Fruit fly (Drosophila melanogaster) whole organism, prepupa: ENCODE data around the gene CG13131.

Source experiments
- Blimp-1 ChIP-seq: fragments of 200-800 bp; sonication (Bioruptor generic); optimal IDR thresholded peaks from 3 replicates; lab custom pipeline; 2017; ENCODE audit warnings: missing biosample characterization, missing genetic modification characterization, mild to moderate bottlenecking, moderate library complexity, missing genetic modification reagents
- CG11762 ChIP-seq: fragments of 200-800 bp; sonication (Bioruptor generic); optimal IDR thresholded peaks from 3 replicates; lab custom pipeline; 2016; ENCODE audit warnings: missing biosample characterization, missing genetic modification characterization; ENCODE audit not compliant: insufficient read depth
- CG15336 ChIP-seq: fragments of 200-800 bp; sonication (Bioruptor generic); IDR thresholded peaks from 2 replicates; pipeline ENCODE4 v1.3.6; 2022; ENCODE audit warnings: missing biosample characterization, missing genetic modification characterization
- CG16779 ChIP-seq: fragments of 200-800 bp; sonication (Bioruptor generic); optimal IDR thresholded peaks from 3 replicates; lab custom pipeline; 2017; ENCODE audit warnings: missing biosample characterization, mild to moderate bottlenecking, missing genetic modification characterization
- CG31627 ChIP-seq: fragments of 200-800 bp; sonication (Bioruptor generic); optimal IDR thresholded peaks from 3 replicates; lab custom pipeline; 2016; ENCODE audit warnings: missing biosample characterization, missing genetic modification characterization
- CG32006 ChIP-seq: fragments of 200-800 bp; sonication (Bioruptor generic); optimal IDR thresholded peaks from 3 replicates; lab custom pipeline; 2017; ENCODE audit warnings: missing biosample characterization, mild to moderate bottlenecking, missing genetic modification characterization
- CG34406 ChIP-seq: fragments of 200-800 bp; sonication (Bioruptor generic); optimal IDR thresholded peaks from 3 replicates; lab custom pipeline; 2016; ENCODE audit warnings: missing biosample characterization, missing genetic modification characterization
- CG3919 ChIP-seq: fragments of 200-800 bp; sonication (Bioruptor generic); optimal IDR thresholded peaks from 3 replicates; lab custom pipeline; 2016; ENCODE audit warnings: missing biosample characterization, missing genetic modification characterization
- CG4318 ChIP-seq: fragments of 200-800 bp; sonication (Bioruptor generic); optimal IDR thresholded peaks from 3 replicates; lab custom pipeline; 2017; ENCODE audit warnings: missing biosample characterization, mild to moderate bottlenecking, missing genetic modification characterization
- CG6163 ChIP-seq: fragments of 200-800 bp; sonication (Bioruptor generic); IDR thresholded peaks from 3 replicates; pipeline ENCODE4 v1.3.6; 2022; ENCODE audit warnings: missing biosample characterization, missing genetic modification characterization
- CG6276 ChIP-seq: fragments of 200-800 bp; sonication (Bioruptor generic); optimal IDR thresholded peaks from 2 replicates; lab custom pipeline; 2017; ENCODE audit warnings: missing biosample characterization, mild to moderate bottlenecking, missing genetic modification characterization
- CG6792 ChIP-seq: fragments of 200-800 bp; sonication (Bioruptor generic); optimal IDR thresholded peaks from 3 replicates; lab custom pipeline; 2016; ENCODE audit warnings: missing biosample characterization, missing genetic modification characterization
- CG8119 ChIP-seq: fragments of 200-800 bp; sonication (Bioruptor generic); IDR thresholded peaks from 3 replicates; pipeline ENCODE4 v1.3.6; 2022; ENCODE audit warnings: missing biosample characterization, missing genetic modification characterization
- CG8319 ChIP-seq: fragments of 200-800 bp; sonication (Bioruptor generic); optimal IDR thresholded peaks from 3 replicates; lab custom pipeline; 2016; ENCODE audit warnings: missing biosample characterization, missing genetic modification characterization
- CG9139 ChIP-seq: fragments of 200-800 bp; sonication (Bioruptor generic); optimal IDR thresholded peaks from 3 replicates; lab custom pipeline; 2017; ENCODE audit warnings: missing biosample characterization, mild to moderate bottlenecking, missing genetic modification characterization
- Eip78C ChIP-seq: fragments of 200-800 bp; sonication (Bioruptor generic); peaks from one replicate; lab custom pipeline; 2016; ENCODE audit warnings: missing biosample characterization, missing genetic modification characterization
- Eip93F ChIP-seq: fragments of 200-800 bp; sonication (Bioruptor generic); optimal IDR thresholded peaks from 2 replicates; lab custom pipeline; 2016; ENCODE audit warnings: missing biosample characterization, mild to moderate bottlenecking, missing genetic modification characterization
- Ets21C ChIP-seq: fragments of 200-800 bp; sonication (Bioruptor generic); optimal IDR thresholded peaks from 3 replicates; lab custom pipeline; 2016; ENCODE audit warnings: missing biosample characterization, missing genetic modification characterization
- Ets96B ChIP-seq: fragments of 200-800 bp; optimal IDR thresholded peaks from 2 replicates; lab custom pipeline; 2019; ENCODE audit warnings: missing biosample characterization, mild to moderate bottlenecking, missing genetic modification characterization, moderate library complexity
- Hr38 ChIP-seq: sonication (Bioruptor generic); optimal IDR thresholded peaks from 2 replicates; lab custom pipeline; 2016; ENCODE audit warnings: missing biosample characterization, missing genetic modification characterization
- Hr39 ChIP-seq: fragments of 200-800 bp; sonication (Bioruptor generic); optimal IDR thresholded peaks from 2 replicates; lab custom pipeline; 2016; ENCODE audit warnings: missing biosample characterization, missing genetic modification characterization
- Hr4 ChIP-seq: fragments of 200-800 bp; sonication (Bioruptor generic); optimal IDR thresholded peaks from 3 replicates; lab custom pipeline; 2016; ENCODE audit warnings: missing biosample characterization, missing genetic modification characterization
- Met ChIP-seq: fragments of 200-800 bp; sonication (Bioruptor generic); optimal IDR thresholded peaks from 3 replicates; lab custom pipeline; 2016; ENCODE audit warnings: missing biosample characterization, missing genetic modification characterization
- OdsH ChIP-seq: fragments of 200-800 bp; sonication (Bioruptor generic); optimal IDR thresholded peaks from 3 replicates; lab custom pipeline; 2016; ENCODE audit warnings: missing biosample characterization, missing genetic modification characterization
- Sox15 ChIP-seq: fragments of 200-800 bp; sonication (Bioruptor generic); optimal IDR thresholded peaks from 3 replicates; lab custom pipeline; 2016; ENCODE audit warnings: missing biosample characterization, missing genetic modification characterization
- achi ChIP-seq: fragments of 200-800 bp; sonication (Bioruptor generic); optimal IDR thresholded peaks from 3 replicates; lab custom pipeline; 2016; ENCODE audit warnings: missing biosample characterization, missing genetic modification characterization
- acj6 ChIP-seq: fragments of 200-800 bp; sonication (Bioruptor generic); optimal IDR thresholded peaks from 3 replicates; lab custom pipeline; 2016; ENCODE audit warnings: missing biosample characterization, missing genetic modification characterization
- cyc ChIP-seq: fragments of 200-800 bp; sonication (Bioruptor generic); optimal IDR thresholded peaks from 3 replicates; lab custom pipeline; 2016; ENCODE audit warnings: missing biosample characterization, missing genetic modification characterization
- dac ChIP-seq: fragments of 200-800 bp; sonication (Bioruptor generic); optimal IDR thresholded peaks from 2 replicates; lab custom pipeline; 2017; ENCODE audit warnings: missing biosample characterization, mild to moderate bottlenecking, missing genetic modification characterization
- dsx ChIP-seq: fragments of 200-800 bp; optimal IDR thresholded peaks from 3 replicates; lab custom pipeline; 2019; ENCODE audit warnings: missing biosample characterization, mild to moderate bottlenecking, missing genetic modification characterization, moderate library complexity; ENCODE audit not compliant: poor library complexity, severe bottlenecking
- eg ChIP-seq: fragments of 200-800 bp; sonication (Bioruptor generic); IDR thresholded peaks from 3 replicates; pipeline ENCODE4 v1.3.6; 2022; ENCODE audit warnings: missing biosample characterization, missing genetic modification characterization
- fd59A ChIP-seq: fragments of 200-800 bp; sonication (Bioruptor generic); optimal IDR thresholded peaks from 2 replicates; lab custom pipeline; 2017; ENCODE audit warnings: missing biosample characterization, mild to moderate bottlenecking, missing genetic modification characterization, missing genetic modification reagents
- lz ChIP-seq: fragments of 200-800 bp; sonication (Bioruptor generic); optimal IDR thresholded peaks from 3 replicates; lab custom pipeline; 2016; ENCODE audit warnings: missing biosample characterization, missing genetic modification characterization
- net ChIP-seq: fragments of 200-800 bp; sonication (Bioruptor generic); optimal IDR thresholded peaks from 3 replicates; lab custom pipeline; 2016; ENCODE audit warnings: missing biosample characterization, missing genetic modification characterization
- spab ChIP-seq: fragments of 200-800 bp; sonication (Bioruptor generic); optimal IDR thresholded peaks from 2 replicates; lab custom pipeline; 2017; ENCODE audit warnings: missing biosample characterization, mild to moderate bottlenecking, missing genetic modification characterization, missing genetic modification reagents
- svp ChIP-seq: fragments of 200-800 bp; sonication (Bioruptor generic); peaks from one replicate; lab custom pipeline; 2016; ENCODE audit warnings: missing biosample characterization, missing genetic modification characterization
- topi ChIP-seq: fragments of 200-800 bp; sonication (Bioruptor generic); optimal IDR thresholded peaks from 3 replicates; lab custom pipeline; 2016; ENCODE audit warnings: missing biosample characterization, missing genetic modification characterization
- vri ChIP-seq: fragments of 200-800 bp; sonication (Bioruptor generic); optimal IDR thresholded peaks from 3 replicates; lab custom pipeline; 2016; ENCODE audit warnings: missing biosample characterization, mild to moderate bottlenecking, missing genetic modification characterization

CG13131 gene

dm6 chr2L:10017363-10017762 is at the start of gene CG13131:
Gene CG13131, minus strand, starts transcription at chr2L:10017463.
- TF ChIP-seq Hr38 (GFP tag; lab: Kevin White, UChicago) (no peak), dsx (GFP tag; lab: Kevin White, UChicago) (no peak), CG9139 (GFP tag; lab: Kevin White, UChicago) (no peak), Ets96B (tag; lab: Kevin White, UChicago) (no peak), net (no peak), Eip78C (GFP tag; lab: Kevin White, UChicago) (no peak), CG8119 (GFP tag; lab: Robert Waterston, UW) (no peak), CG4318 (GFP tag; lab: Kevin White, UChicago) (no peak), CG15336 (GFP tag; lab: Robert Waterston, UW) (no peak), Ets21C (GFP tag; lab: Kevin White, UChicago) (no peak), CG34406 (GFP tag; lab: Kevin White, UChicago) (no peak), lz (GFP tag; lab: Kevin White, UChicago) (no peak), CG6276 (GFP tag; lab: Kevin White, UChicago) (no peak), Eip93F (GFP tag; lab: Kevin White, UChicago) (no peak), eg (GFP tag; lab: Robert Waterston, UW) (no peak), Met (no peak), svp (GFP tag; lab: Kevin White, UChicago) (no peak), CG31627 (GFP tag; lab: Kevin White, UChicago) (no peak)

dm6 chr2L:10064754-10065153 is 47.5 kb upstream of the CG13131 start:
- TF ChIP-seq acj6 (no peak), Hr4 (GFP tag; lab: Kevin White, UChicago) (no peak), topi (GFP tag; lab: Kevin White, UChicago) (no peak), CG8119 (GFP tag; lab: Robert Waterston, UW) (no peak), CG6792 (GFP tag; lab: Kevin White, UChicago) (no peak), CG3919 (no peak), OdsH (GFP tag; lab: Kevin White, UChicago) (no peak), CG8319 (GFP tag; lab: Kevin White, UChicago) (no peak), CG6163 (GFP tag; lab: Robert Waterston, UW) (no peak), Hr39 (GFP tag; lab: Kevin White, UChicago) (no peak), fd59A (GFP tag; lab: Kevin White, UChicago) (no peak), spab (GFP tag; lab: Kevin White, UChicago) (no peak)

- TF ChIP-seq Hr4 (GFP tag; lab: Kevin White, UChicago) (peak; percentile 6), dac (GFP tag; lab: Kevin White, UChicago) (no peak), svp (GFP tag; lab: Kevin White, UChicago) (peak; percentile 23), acj6 (no peak), eg (GFP tag; lab: Robert Waterston, UW) (0 out of 3 replicates have a peak, but pooled peaks have one; percentile 37), CG32006 (GFP tag; lab: Kevin White, UChicago) (peak; percentile 14), vri (no peak)
- TF ChIP-seq, all 60 proteins: peak for 4
Measured at dm6 chr2L:10061276-10061675, 44.0 kb upstream of the CG13131 start.

- TF ChIP-seq achi (GFP tag; lab: Kevin White, UChicago) (no peak), CG8319 (GFP tag; lab: Kevin White, UChicago) (no peak), Sox15 (GFP tag; lab: Kevin White, UChicago) (no peak), CG8119 (GFP tag; lab: Robert Waterston, UW) (no peak), Blimp-1 (GFP tag; lab: Kevin White, UChicago) (no peak), Ets96B (tag; lab: Kevin White, UChicago) (no peak), cyc (GFP tag; lab: Kevin White, UChicago) (no peak), CG16779 (tag; lab: Kevin White, UChicago) (no peak), Hr39 (GFP tag; lab: Kevin White, UChicago) (no peak), CG11762 (no peak)
Measured at dm6 chr2L:10060516-10060915, 43.3 kb upstream of the CG13131 start, which contains the start of gene Spn31A. Gene Spn31A, plus strand, starts transcription at chr2L:10060816.
